Worm (Caenorhabditis elegans) whole organism, L1 larva: Measurements from ENCODE around the gene ceh-23.
A peak's percentile ranks its signal among the peaks of the same experiment; 100 is the strongest.

ENCODE experiments used
- C04F5.9 ChIP-seq: sonication (generic microtip); optimal IDR thresholded peaks from 2 replicates; lab custom pipeline; 2016; ENCODE audit warnings: missing genetic modification characterization, missing compliant biosample characterization
- alr-1 ChIP-seq: fragments of 200-800 bp; sonication (Bioruptor generic); optimal IDR thresholded peaks from 2 replicates; lab custom pipeline; 2018; ENCODE audit warnings: borderline replicate concordance, mild to moderate bottlenecking, missing genetic modification characterization, missing compliant biosample characterization
- aly-2 ChIP-seq: fragments of 150-350 bp; optimal IDR thresholded peaks from 2 replicates; lab custom pipeline; 2014; ENCODE audit warnings: missing biosample characterization, missing genetic modification characterization
- ceh-63 ChIP-seq: fragments of 200-800 bp; sonication (Bioruptor generic); optimal IDR thresholded peaks from 2 replicates; lab custom pipeline; 2018; ENCODE audit warnings: mild to moderate bottlenecking, missing genetic modification characterization, missing compliant biosample characterization
- ceh-8 ChIP-seq: fragments of 200-800 bp; sonication (Bioruptor generic); optimal IDR thresholded peaks from 2 replicates; lab custom pipeline; 2018; ENCODE audit warnings: mild to moderate bottlenecking, missing genetic modification characterization, moderate library complexity, missing compliant biosample characterization
- ceh-90 ChIP-seq: sonication (generic microtip); optimal IDR thresholded peaks from 2 replicates; lab custom pipeline; 2016; ENCODE audit warnings: missing genetic modification characterization, missing compliant biosample characterization
- dsc-1 ChIP-seq: sonication (generic microtip); optimal IDR thresholded peaks from 2 replicates; lab custom pipeline; 2016; ENCODE audit warnings: mild to moderate bottlenecking, missing genetic modification characterization, missing compliant biosample characterization
- egl-27 ChIP-seq, 2 experiments: fragments of 150-350 bp in 1 of 2; sonication (generic microtip); optimal IDR thresholded peaks; 3 replicates each; lab custom pipeline; 2017 to 2018; ENCODE audit warnings: missing biosample characterization in 2 of 2, missing genetic modification characterization in 2 of 2, missing genetic modification reagents in 2 of 2
- elt-2 ChIP-seq: sonication (generic microtip); optimal IDR thresholded peaks from 2 replicates; lab custom pipeline; 2016; ENCODE audit warnings: missing genetic modification characterization, mild to moderate bottlenecking, inconsistent platforms, missing compliant biosample characterization, missing genetic modification reagents
- ets-5 ChIP-seq: fragments of 200-800 bp; sonication (Bioruptor generic); IDR thresholded peaks from 2 replicates; pipeline ENCODE4 v1.3.6; 2022; ENCODE audit warnings: missing genetic modification characterization, missing compliant biosample characterization
- fkh-8 ChIP-seq: sonication (generic microtip); optimal IDR thresholded peaks from 2 replicates; lab custom pipeline; 2016; ENCODE audit warnings: mild to moderate bottlenecking, missing genetic modification characterization, missing compliant biosample characterization
- fos-1 ChIP-seq: fragments of 150-350 bp; optimal IDR thresholded peaks from 2 replicates; lab custom pipeline; 2014; ENCODE audit warnings: missing biosample characterization, missing genetic modification characterization
- hlh-17 ChIP-seq: fragments of 200-800 bp; sonication (Bioruptor generic); optimal IDR thresholded peaks from 2 replicates; lab custom pipeline; 2018; ENCODE audit warnings: missing genetic modification characterization, mild to moderate bottlenecking, missing compliant biosample characterization, moderate library complexity, borderline replicate concordance
- hlh-4 ChIP-seq: sonication (generic microtip); optimal IDR thresholded peaks from 2 replicates; lab custom pipeline; 2016; ENCODE audit warnings: mild to moderate bottlenecking, missing genetic modification characterization, missing compliant biosample characterization
- irx-1 ChIP-seq: sonication (generic microtip); optimal IDR thresholded peaks from 2 replicates; lab custom pipeline; 2016; ENCODE audit warnings: missing genetic modification characterization, missing compliant biosample characterization
- isw-1 ChIP-seq: fragments of 200-800 bp; sonication (Bioruptor generic); IDR thresholded peaks from 2 replicates; pipeline ENCODE4 v1.3.6; 2022; ENCODE audit warnings: missing genetic modification characterization, missing compliant biosample characterization
- lin-14 ChIP-seq: fragments of 200-800 bp; sonication (Bioruptor generic); optimal IDR thresholded peaks from 2 replicates; lab custom pipeline; 2018; ENCODE audit warnings: mild to moderate bottlenecking, missing genetic modification characterization, moderate library complexity, missing compliant biosample characterization
- lin-35 ChIP-seq, 2 experiments: fragments of 150-350 bp; optimal IDR thresholded peaks; 2 replicates each; lab custom pipeline; 2014; ENCODE audit warnings: missing biosample characterization in 2 of 2, missing genetic modification characterization in 2 of 2, missing genetic modification reagents in 2 of 2
- lir-3 ChIP-seq: sonication (generic microtip); optimal IDR thresholded peaks from 2 replicates; lab custom pipeline; 2016; ENCODE audit warnings: mild to moderate bottlenecking, missing genetic modification characterization, moderate library complexity, missing compliant biosample characterization; ENCODE audit not compliant: poor library complexity
- mef-2 ChIP-seq: fragments of 150-350 bp; optimal IDR thresholded peaks from 2 replicates; lab custom pipeline; 2014; ENCODE audit warnings: missing biosample characterization, missing genetic modification characterization
- nhr-11 ChIP-seq: fragments of 150-350 bp; optimal IDR thresholded peaks from 2 replicates; lab custom pipeline; 2014; ENCODE audit warnings: missing biosample characterization, missing genetic modification characterization
- nhr-12 ChIP-seq: sonication (generic microtip); optimal IDR thresholded peaks from 2 replicates; lab custom pipeline; 2017; ENCODE audit warnings: missing biosample characterization, missing genetic modification characterization
- nhr-19 ChIP-seq: fragments of 200-800 bp; sonication (Bioruptor generic); conservative IDR thresholded peaks from 2 replicates; pipeline ENCODE4 v1.3.6; 2022; ENCODE audit warnings: missing genetic modification characterization, missing compliant biosample characterization
- nhr-28 ChIP-seq: fragments of 150-350 bp; optimal IDR thresholded peaks from 2 replicates; lab custom pipeline; 2014; ENCODE audit warnings: missing biosample characterization, missing genetic modification characterization
- nhr-47 ChIP-seq: sonication (generic microtip); optimal IDR thresholded peaks from 2 replicates; lab custom pipeline; 2016; ENCODE audit warnings: mild to moderate bottlenecking, missing genetic modification characterization, moderate library complexity, missing compliant biosample characterization
- nhr-71 ChIP-seq: sonication (generic microtip); optimal IDR thresholded peaks from 2 replicates; lab custom pipeline; 2016; ENCODE audit warnings: mild to moderate bottlenecking, missing genetic modification characterization, moderate library complexity, missing compliant biosample characterization
- nhr-76 ChIP-seq: sonication (generic microtip); optimal IDR thresholded peaks from 2 replicates; lab custom pipeline; 2017; ENCODE audit warnings: missing biosample characterization, missing genetic modification characterization
- nhr-84 ChIP-seq: sonication (generic microtip); optimal IDR thresholded peaks from 2 replicates; lab custom pipeline; 2017; ENCODE audit warnings: missing biosample characterization, missing genetic modification characterization
- nhr-85 ChIP-seq: sonication (generic microtip); peaks from one replicate; lab custom pipeline; 2016; ENCODE audit warnings: missing genetic modification characterization, inconsistent platforms, missing compliant biosample characterization
- nhr-90 ChIP-seq: sonication (generic microtip); optimal IDR thresholded peaks from 2 replicates; lab custom pipeline; 2016; ENCODE audit warnings: mild to moderate bottlenecking, missing genetic modification characterization, missing compliant biosample characterization; ENCODE audit not compliant: poor library complexity
- pag-3 ChIP-seq: sonication (generic microtip); optimal IDR thresholded peaks from 2 replicates; lab custom pipeline; 2017; ENCODE audit warnings: missing genetic modification characterization, mild to moderate bottlenecking, missing compliant biosample characterization, antibody characterized with exemption, borderline replicate concordance; ENCODE audit not compliant: insufficient read depth
- pax-3 ChIP-seq: fragments of 200-800 bp; sonication (Bioruptor generic); optimal IDR thresholded peaks from 2 replicates; lab custom pipeline; 2018; ENCODE audit warnings: mild to moderate bottlenecking, missing genetic modification characterization, moderate library complexity, missing compliant biosample characterization
- rnt-1 ChIP-seq: sonication (generic microtip); optimal IDR thresholded peaks from 2 replicates; lab custom pipeline; 2016; ENCODE audit warnings: mild to moderate bottlenecking, missing genetic modification characterization, moderate library complexity, missing compliant biosample characterization
- skn-1 ChIP-seq: fragments of 150-350 bp; optimal IDR thresholded peaks from 2 replicates; lab custom pipeline; 2014; ENCODE audit warnings: missing biosample characterization, missing genetic modification characterization
- snpc-4 ChIP-seq: fragments of 150-350 bp; optimal IDR thresholded peaks from 2 replicates; lab custom pipeline; 2014; ENCODE audit warnings: missing biosample characterization, missing genetic modification characterization
- snu-23 ChIP-seq: sonication (generic microtip); optimal IDR thresholded peaks from 2 replicates; lab custom pipeline; 2016; ENCODE audit warnings: missing genetic modification characterization, missing compliant biosample characterization
- tbx-2 ChIP-seq: sonication (generic microtip); optimal IDR thresholded peaks from 2 replicates; lab custom pipeline; 2016; ENCODE audit warnings: missing genetic modification characterization, missing compliant biosample characterization
- unc-86 ChIP-seq: sonication (generic microtip); optimal IDR thresholded peaks from 2 replicates; lab custom pipeline; 2016; ENCODE audit warnings: missing genetic modification characterization, missing compliant biosample characterization
- vab-15 ChIP-seq: sonication (generic microtip); optimal IDR thresholded peaks from 2 replicates; lab custom pipeline; 2017; ENCODE audit warnings: missing genotype, mild to moderate bottlenecking, missing genetic modification characterization, missing compliant biosample characterization
- xbp-1 ChIP-seq: sonication (generic microtip); optimal IDR thresholded peaks from 2 replicates; lab custom pipeline; 2016; ENCODE audit warnings: missing genetic modification characterization, missing compliant biosample characterization
- zip-4 ChIP-seq: fragments of 200-800 bp; sonication (Bioruptor generic); optimal IDR thresholded peaks from 2 replicates; lab custom pipeline; 2018; ENCODE audit warnings: mild to moderate bottlenecking, missing genetic modification characterization, moderate library complexity, missing compliant biosample characterization
- ztf-11 ChIP-seq, 2 experiments: sonication (generic microtip); optimal IDR thresholded peaks; 2 replicates each; lab custom pipeline; 2016 to 2017; ENCODE audit warnings: missing genetic modification characterization in 2 of 2, missing biosample characterization in 1 of 2, missing compliant biosample characterization in 1 of 2

Gene ceh-23

DNA sequence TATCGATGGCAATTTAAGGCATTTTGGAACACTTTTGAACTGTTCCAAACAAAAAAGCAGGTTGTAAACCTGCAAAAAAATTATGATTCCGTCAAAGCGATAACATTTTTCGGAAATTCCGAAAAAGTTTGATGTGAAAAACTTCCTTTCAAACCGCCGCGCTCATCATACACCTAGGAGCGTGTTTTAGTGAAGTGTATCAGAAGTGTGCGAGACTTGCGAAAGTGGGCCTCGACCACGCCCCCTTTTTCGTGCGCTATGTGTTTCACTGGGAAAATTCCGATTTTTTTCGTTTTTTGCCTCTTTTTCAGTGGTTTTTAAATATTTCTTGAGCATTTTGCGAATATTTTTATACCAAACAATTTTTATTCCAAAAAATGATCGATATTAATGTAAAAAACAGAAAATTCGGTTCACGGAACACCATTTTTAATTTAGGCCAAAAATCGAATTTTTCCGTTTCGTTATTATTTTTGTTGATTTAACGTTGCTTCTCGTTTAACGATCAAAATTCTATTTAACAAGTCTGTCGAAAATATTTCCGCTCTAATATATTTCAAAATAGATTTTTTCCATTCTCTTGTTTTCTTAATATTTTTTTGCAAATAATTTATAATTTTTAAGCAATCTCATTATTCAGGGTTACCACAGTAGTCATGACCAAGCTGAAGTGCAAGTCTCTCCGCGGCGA lies 15.2 kb downstream of the ceh-23 start, which contains the start of gene rpl-35 (continued):
- TF ChIP-seq vab-15 (tag; lab: Kevin White, UChicago): peak; percentile 98
- peak; percentile 85 for TF ChIP-seq nhr-76 (tag; lab: Kevin White, UChicago)

DNA sequence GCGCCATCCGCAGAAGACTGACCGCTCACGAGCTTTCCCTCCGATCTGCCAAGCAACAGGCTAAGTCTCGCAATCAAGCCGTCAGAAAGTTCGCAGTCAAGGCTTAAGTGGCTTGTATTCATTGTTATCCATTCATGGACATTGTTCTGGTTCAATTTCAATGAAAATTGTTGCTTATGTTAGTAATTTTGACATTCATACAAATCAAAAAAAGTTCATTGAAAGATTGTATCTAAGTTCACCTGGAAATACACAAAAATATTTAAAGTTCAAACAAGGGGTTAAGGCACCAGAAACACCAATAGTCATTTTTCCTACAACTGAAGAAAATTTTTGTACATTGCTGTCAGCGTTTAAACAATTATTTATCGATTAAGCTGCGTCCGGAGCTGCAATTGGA lies 16.1 kb downstream of the ceh-23 start:
- TF ChIP-seq tbx-2 (tag; lab: Kevin White, UChicago): no peak
- TF ChIP-seq fos-1 (tag; lab: Kevin White, UChicago): no peak
- no peak for TF ChIP-seq ets-5 (GFP tag; lab: Robert Waterston, UW)
- no peak for TF ChIP-seq ceh-90
- peak; percentile 66 for TF ChIP-seq nhr-85 (tag; lab: Kevin White, UChicago)
- TF ChIP-seq nhr-76 (tag; lab: Kevin White, UChicago): no peak
- TF ChIP-seq mef-2 (tag; lab: Kevin White, UChicago): no peak

DNA sequence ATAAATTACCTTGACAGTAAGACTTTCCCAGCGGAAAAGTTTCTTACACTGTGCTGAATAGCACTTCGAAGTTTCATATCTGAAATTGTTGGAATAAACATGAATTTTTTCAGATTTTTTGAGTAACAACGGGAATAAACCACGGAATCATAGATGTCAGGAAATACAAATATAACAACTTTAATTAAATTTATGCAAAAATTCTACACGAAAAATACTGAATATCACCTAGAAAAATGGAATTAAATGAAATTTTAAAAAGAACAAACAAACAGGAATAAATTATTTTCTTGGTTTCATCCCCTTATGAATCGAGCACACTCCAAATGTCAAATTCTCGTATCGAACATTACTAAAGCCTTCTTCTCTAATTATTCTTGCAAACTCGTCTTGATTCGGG lies 17.8 kb downstream of the ceh-23 start, which contains the start of gene tag-307:
Gene tag-307, minus strand, starts transcription at position 101 of the 400 bp plus-strand sequence.
- TF ChIP-seq nhr-28 (tag; lab: Kevin White, UChicago) (no peak), nhr-84 (tag; lab: Kevin White, UChicago) (no peak), elt-2 (tag; lab: Kevin White, UChicago) (no peak)
- TF ChIP-seq, all 84 proteins: peak for 0

DNA sequence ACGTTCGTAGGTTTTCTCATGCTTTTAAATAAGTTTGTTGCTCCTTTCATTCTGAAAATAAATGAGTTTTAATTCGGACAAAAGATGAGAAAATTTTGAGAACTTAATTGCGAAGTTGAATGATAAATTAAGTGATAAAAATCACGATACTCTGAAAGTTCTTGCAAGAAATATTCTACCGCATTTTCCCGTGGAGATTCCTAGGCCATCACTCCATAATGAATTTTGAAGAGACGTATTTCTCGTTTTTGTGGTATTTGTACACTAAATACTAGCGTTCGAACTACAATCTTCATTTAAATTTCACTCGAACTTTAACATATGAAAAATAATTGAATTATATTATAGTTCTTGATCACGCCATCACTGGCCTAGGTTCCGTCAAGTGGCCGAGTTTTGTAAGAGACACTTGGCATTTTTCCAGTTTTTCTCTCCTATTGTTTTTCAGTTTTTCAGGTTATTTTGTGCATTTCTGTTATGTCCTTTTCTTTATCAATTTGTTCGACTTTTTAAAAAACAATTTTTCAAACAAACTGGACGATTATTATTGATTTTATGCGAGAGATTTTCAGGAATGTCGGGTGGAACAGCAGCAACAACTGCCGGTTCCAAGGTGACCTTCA lies 19.1 kb downstream of the ceh-23 start, which contains the start of the genes coq-5 and ufm-1:
Gene coq-5, minus strand, starts transcription at position 51 of the 623 bp plus-strand sequence.
Gene ufm-1, plus strand, starts transcription at position 573 of the 623 bp plus-strand sequence.
- peak; percentile 7 for TF ChIP-seq xbp-1 (tag; lab: Kevin White, UChicago)
- TF ChIP-seq aly-2 (tag; lab: Kevin White, UChicago): no peak
- TF ChIP-seq nhr-76 (tag; lab: Kevin White, UChicago): no peak
- TF ChIP-seq nhr-12: no peak
- TF ChIP-seq tbx-2 (tag; lab: Kevin White, UChicago): peak; percentile 41
- peak; percentile 31 for TF ChIP-seq fkh-8 (tag; lab: Kevin White, UChicago)
- TF ChIP-seq lir-3 (tag; lab: Kevin White, UChicago): peak; percentile 80
- peak; percentile 52 for TF ChIP-seq nhr-90 (tag; lab: Kevin White, UChicago)
- peak in 1 of 2 experiments; percentile 12 for TF ChIP-seq lin-35 (GFP tag; optimal IDR thresholded peaks at IDR 0.05; lab: Kevin White, UChicago)
- peak; percentile 56 for TF ChIP-seq nhr-71 (tag; lab: Kevin White, UChicago)
- TF ChIP-seq pax-3: peak; percentile 12
- TF ChIP-seq nhr-85 (tag; lab: Kevin White, UChicago): peak; percentile 72
- TF ChIP-seq zip-4 (GFP tag; lab: Kevin White, UChicago): no peak
- no peak for TF ChIP-seq nhr-11 (tag; lab: Kevin White, UChicago)
- TF ChIP-seq isw-1 (GFP tag; lab: Robert Waterston, UW): peak; percentile 10; the same call in 1 of the 2 replicates
- TF ChIP-seq ztf-11 (tag; optimal IDR thresholded peaks at IDR 0.05; lab: Kevin White, UChicago): peak in 1 of 2 experiments; percentile 55
- TF ChIP-seq ets-5 (GFP tag; lab: Robert Waterston, UW): no peak
- peak; percentile 13 for TF ChIP-seq dsc-1 (tag; lab: Kevin White, UChicago)
- TF ChIP-seq egl-27 (tag; optimal IDR thresholded peaks at IDR 0.05; lab: Kevin White, UChicago): no peak
- no peak for TF ChIP-seq nhr-19 (GFP tag; lab: Robert Waterston, UW)
- no peak for TF ChIP-seq hlh-17
- peak; percentile 47 for TF ChIP-seq lin-14 (GFP tag; lab: Kevin White, UChicago)
- peak; percentile 26 for TF ChIP-seq snu-23
- TF ChIP-seq hlh-4 (tag; lab: Kevin White, UChicago): no peak
- TF ChIP-seq nhr-47 (tag; lab: Kevin White, UChicago): peak; percentile 52
- TF ChIP-seq alr-1: no peak
- TF ChIP-seq skn-1 (tag; lab: Kevin White, UChicago): no peak
- peak; percentile 52 for TF ChIP-seq C04F5.9
- no peak for TF ChIP-seq nhr-28 (tag; lab: Kevin White, UChicago)
- peak; percentile 74 for TF ChIP-seq irx-1
- TF ChIP-seq rnt-1 (tag; lab: Kevin White, UChicago): peak; percentile 10
- no peak for TF ChIP-seq fos-1 (tag; lab: Kevin White, UChicago)
- TF ChIP-seq ceh-8 (GFP tag; lab: Kevin White, UChicago): no peak
- TF ChIP-seq pag-3 (tag; lab: Kevin White, UChicago): peak; percentile 8
- no peak for TF ChIP-seq snpc-4 (tag; lab: Kevin White, UChicago)
- no peak for TF ChIP-seq unc-86 (tag; lab: Kevin White, UChicago)
- no peak for TF ChIP-seq mef-2 (tag; lab: Kevin White, UChicago)
- no peak for TF ChIP-seq ceh-63 (GFP tag; lab: Kevin White, UChicago)
